Worm (Caenorhabditis elegans): ENCODE results near the gene sbsp-1.

sbsp-1 gene

ce11 chrIII:10856830-10857229 is 24.1 kb downstream of the sbsp-1 start:
- peak; percentile 66; the same call in 1 of the 2 replicates for TF ChIP-seq flt-1 (GFP tag; IDR thresholded peaks at IDR 0.05)
- no peak for TF ChIP-seq cog-1 (tag; optimal IDR thresholded peaks at IDR 0.05)
- TF ChIP-seq ref-1 (GFP tag; conservative IDR thresholded peaks at IDR 0.05): peak; percentile 28; the same call in 1 of the 2 replicates
- TF ChIP-seq T22C8.4 (GFP tag; IDR thresholded peaks at IDR 0.05): 0 out of 2 replicates have a peak, but pooled peaks have one; percentile 32
- peak; percentile 78 for TF ChIP-seq ztf-23 (GFP tag; IDR thresholded peaks at IDR 0.05)
- TF ChIP-seq klf-2 (GFP tag; conservative IDR thresholded peaks at IDR 0.05): peak; percentile 70; the same call in 1 of the 2 replicates

ce11 chrIII:10857984-10858383 is 25.2 kb downstream of the sbsp-1 start, which contains the start of gene oxi-1:
Gene oxi-1 (plus strand): TSS chrIII:10858284.
- TF ChIP-seq T22C8.4 (GFP tag; IDR thresholded peaks at IDR 0.05) (no peak), klf-2 (GFP tag; conservative IDR thresholded peaks at IDR 0.05) (no peak), ztf-23 (GFP tag; IDR thresholded peaks at IDR 0.05) (no peak), med-1 (GFP tag; optimal IDR thresholded peaks at IDR 0.05; ENCODE audit: insufficient read depth) (no peak), ref-1 (GFP tag; conservative IDR thresholded peaks at IDR 0.05) (no peak)

- no peak for TF ChIP-seq ztf-23 (GFP tag; IDR thresholded peaks at IDR 0.05)
- peak; percentile 84 for TF ChIP-seq T22C8.4 (GFP tag; IDR thresholded peaks at IDR 0.05)
- no peak for TF ChIP-seq klf-2 (GFP tag; conservative IDR thresholded peaks at IDR 0.05)
Measured at ce11 chrIII:10861375-10861774, 28.6 kb downstream of the sbsp-1 start.

- no peak for TF ChIP-seq med-1 (GFP tag; optimal IDR thresholded peaks at IDR 0.05; ENCODE audit: insufficient read depth)
- TF ChIP-seq ref-1 (GFP tag; conservative IDR thresholded peaks at IDR 0.05): no peak
- no peak for TF ChIP-seq tab-1 (GFP tag; IDR thresholded peaks at IDR 0.05)
- TF ChIP-seq flt-1 (GFP tag; IDR thresholded peaks at IDR 0.05): no peak
- no peak for TF ChIP-seq klf-2 (GFP tag; conservative IDR thresholded peaks at IDR 0.05)
- no peak for TF ChIP-seq cog-1 (tag; optimal IDR thresholded peaks at IDR 0.05)
- TF ChIP-seq ztf-23 (GFP tag; IDR thresholded peaks at IDR 0.05): no peak
- no peak for TF ChIP-seq ztf-29 (GFP tag; IDR thresholded peaks at IDR 0.05)
- no peak for TF ChIP-seq T22C8.4 (GFP tag; IDR thresholded peaks at IDR 0.05)
Measured at ce11 chrIII:10867086-10867485, 34.4 kb downstream of the sbsp-1 start.

ce11 chrIII:10868653-10869392 is 36.1 kb downstream of the sbsp-1 start, which contains the start of the genes cey-4 and vps-50:
Gene cey-4 (minus strand): TSS chrIII:10868703.
Gene vps-50 (plus strand): TSS chrIII:10869193.
- no peak for TF ChIP-seq klf-2 (GFP tag; conservative IDR thresholded peaks at IDR 0.05)
- TF ChIP-seq cog-1 (tag; optimal IDR thresholded peaks at IDR 0.05): peak; percentile 35
- TF ChIP-seq flt-1 (GFP tag; IDR thresholded peaks at IDR 0.05): no peak
- TF ChIP-seq tab-1 (GFP tag; IDR thresholded peaks at IDR 0.05): no peak
- TF ChIP-seq ztf-29 (GFP tag; IDR thresholded peaks at IDR 0.05): no peak
- no peak for TF ChIP-seq ztf-23 (GFP tag; IDR thresholded peaks at IDR 0.05)
- TF ChIP-seq med-1 (GFP tag; optimal IDR thresholded peaks at IDR 0.05; ENCODE audit: insufficient read depth): no peak
- TF ChIP-seq T22C8.4 (GFP tag; IDR thresholded peaks at IDR 0.05): peak; percentile 30; the same call in 1 of the 2 replicates
- TF ChIP-seq ref-1 (GFP tag; conservative IDR thresholded peaks at IDR 0.05): no peak

- TF ChIP-seq ref-1 (GFP tag; conservative IDR thresholded peaks at IDR 0.05) (no peak), cog-1 (tag; optimal IDR thresholded peaks at IDR 0.05) (no peak), flt-1 (GFP tag; IDR thresholded peaks at IDR 0.05) (no peak), med-1 (GFP tag; optimal IDR thresholded peaks at IDR 0.05; ENCODE audit: insufficient read depth) (no peak), tab-1 (GFP tag; IDR thresholded peaks at IDR 0.05) (no peak), klf-2 (GFP tag; conservative IDR thresholded peaks at IDR 0.05) (no peak), ztf-23 (GFP tag; IDR thresholded peaks at IDR 0.05) (no peak), T22C8.4 (GFP tag; IDR thresholded peaks at IDR 0.05) (no peak), ztf-29 (GFP tag; IDR thresholded peaks at IDR 0.05) (no peak)
Measured at ce11 chrIII:10869595-10869994, 36.9 kb downstream of the sbsp-1 start.

- no peak for TF ChIP-seq ztf-23 (GFP tag; IDR thresholded peaks at IDR 0.05)
- TF ChIP-seq ref-1 (GFP tag; conservative IDR thresholded peaks at IDR 0.05): no peak
- no peak for TF ChIP-seq flt-1 (GFP tag; IDR thresholded peaks at IDR 0.05)
- TF ChIP-seq ztf-29 (GFP tag; IDR thresholded peaks at IDR 0.05): no peak
- TF ChIP-seq cog-1 (tag; optimal IDR thresholded peaks at IDR 0.05): no peak
- TF ChIP-seq T22C8.4 (GFP tag; IDR thresholded peaks at IDR 0.05): no peak
- no peak for TF ChIP-seq tab-1 (GFP tag; IDR thresholded peaks at IDR 0.05)
- no peak for TF ChIP-seq klf-2 (GFP tag; conservative IDR thresholded peaks at IDR 0.05)
- TF ChIP-seq med-1 (GFP tag; optimal IDR thresholded peaks at IDR 0.05; ENCODE audit: insufficient read depth): no peak
Measured at ce11 chrIII:10870161-10870560, 37.4 kb downstream of the sbsp-1 start.

- TF ChIP-seq tab-1 (GFP tag; IDR thresholded peaks at IDR 0.05): no peak
- TF ChIP-seq flt-1 (GFP tag; IDR thresholded peaks at IDR 0.05): no peak
- no peak for TF ChIP-seq med-1 (GFP tag; optimal IDR thresholded peaks at IDR 0.05; ENCODE audit: insufficient read depth)
- no peak for TF ChIP-seq ztf-23 (GFP tag; IDR thresholded peaks at IDR 0.05)
- no peak for TF ChIP-seq ztf-29 (GFP tag; IDR thresholded peaks at IDR 0.05)
- TF ChIP-seq ref-1 (GFP tag; conservative IDR thresholded peaks at IDR 0.05): no peak
- TF ChIP-seq cog-1 (tag; optimal IDR thresholded peaks at IDR 0.05): no peak
- no peak for TF ChIP-seq klf-2 (GFP tag; conservative IDR thresholded peaks at IDR 0.05)
- TF ChIP-seq T22C8.4 (GFP tag; IDR thresholded peaks at IDR 0.05): no peak
Measured at ce11 chrIII:10870814-10871213, 38.1 kb downstream of the sbsp-1 start.

- TF ChIP-seq med-1 (GFP tag; optimal IDR thresholded peaks at IDR 0.05; ENCODE audit: insufficient read depth) (no peak), ztf-29 (GFP tag; IDR thresholded peaks at IDR 0.05) (no peak), tab-1 (GFP tag; IDR thresholded peaks at IDR 0.05) (no peak), ztf-23 (GFP tag; IDR thresholded peaks at IDR 0.05) (no peak), T22C8.4 (GFP tag; IDR thresholded peaks at IDR 0.05) (no peak), klf-2 (GFP tag; conservative IDR thresholded peaks at IDR 0.05) (no peak), flt-1 (GFP tag; IDR thresholded peaks at IDR 0.05) (no peak), cog-1 (tag; optimal IDR thresholded peaks at IDR 0.05) (no peak)
Measured at ce11 chrIII:10875132-10875531, 42.4 kb downstream of the sbsp-1 start, which contains the start of gene C44B9.2. Gene C44B9.2 (plus strand): TSS chrIII:10875432.

Measured in whole organism, midembryonic.